Worm (Caenorhabditis elegans) whole organism, late embryonic: Measurements from ENCODE around the gene ZK892.6.

Experiments used
- ceh-45 ChIP-seq: fragments of 200-800 bp; sonication (Bioruptor generic); IDR thresholded peaks from 2 replicates; pipeline ENCODE4 v1.3.6; 2022; ENCODE audit warnings: missing genetic modification reagents, missing genetic modification characterization, missing compliant biosample characterization
- ceh-9 ChIP-seq: sonication (generic microtip); optimal IDR thresholded peaks from 2 replicates; lab custom pipeline; 2016; ENCODE audit warnings: mild to moderate bottlenecking, missing genetic modification characterization, inconsistent platforms, missing compliant biosample characterization
- dve-1 ChIP-seq: sonication (generic microtip); optimal IDR thresholded peaks from 2 replicates; lab custom pipeline; 2017; ENCODE audit warnings: antibody characterized with exemption, mild to moderate bottlenecking, missing genetic modification characterization, missing compliant biosample characterization
- hlh-8 ChIP-seq: sonication (generic microtip); optimal IDR thresholded peaks from 2 replicates; lab custom pipeline; 2016; ENCODE audit warnings: missing genotype, missing genetic modification characterization, missing compliant biosample characterization
- lin-11 ChIP-seq: fragments of 200-800 bp; sonication (Bioruptor generic); optimal IDR thresholded peaks from 2 replicates; lab custom pipeline; 2018; ENCODE audit warnings: mild to moderate bottlenecking, missing genetic modification characterization, missing compliant biosample characterization
- nhr-11 ChIP-seq: fragments of 150-350 bp; optimal IDR thresholded peaks from 2 replicates; lab custom pipeline; 2014; ENCODE audit warnings: missing biosample characterization, missing genetic modification characterization
- pag-3 ChIP-seq: sonication (generic microtip); optimal IDR thresholded peaks from 2 replicates; lab custom pipeline; 2016; ENCODE audit warnings: missing compliant biosample characterization, missing genetic modification characterization, borderline replicate concordance
- tbx-2 ChIP-seq: sonication (generic microtip); optimal IDR thresholded peaks from 2 replicates; lab custom pipeline; 2016; ENCODE audit warnings: missing genetic modification characterization, missing compliant biosample characterization

- TF ChIP-seq dve-1: no peak
- TF ChIP-seq ceh-45 (GFP tag; lab: Robert Waterston, UW): no peak
- TF ChIP-seq ceh-9: no peak
- TF ChIP-seq hlh-8 (tag; lab: Kevin White, UChicago): no peak
- no peak for TF ChIP-seq nhr-11 (tag; lab: Kevin White, UChicago)
- no peak for TF ChIP-seq tbx-2 (tag; lab: Kevin White, UChicago)
- TF ChIP-seq lin-11 (tag; lab: Kevin White, UChicago): no peak
- no peak for TF ChIP-seq pag-3
Measured at ce11 chrII:10019669-10020068, 39.7 kb upstream of the ZK892.6 start.
